Worm (Caenorhabditis elegans) whole organism, young adult: ENCODE measurements around the gene twk-21.

Source experiments
- B0035.1 ChIP-seq: sonication (generic microtip); optimal IDR thresholded peaks from 2 replicates; lab custom pipeline; 2016; ENCODE audit warnings: missing genetic modification characterization, mild to moderate bottlenecking, missing compliant biosample characterization, missing genotype, missing genetic modification reagents
- B0261.1 ChIP-seq: sonication (generic microtip); optimal IDR thresholded peaks from 2 replicates; lab custom pipeline; 2016; ENCODE audit warnings: mild to moderate bottlenecking, missing genetic modification characterization, moderate library complexity, missing compliant biosample characterization
- B0336.3 ChIP-seq: fragments of 200-800 bp; sonication (Bioruptor generic); IDR thresholded peaks from 2 replicates; pipeline ENCODE4 v1.3.6; 2022; ENCODE audit warnings: missing genetic modification characterization, missing compliant biosample characterization
- D2030.7 ChIP-seq: fragments of 200-800 bp; sonication (Bioruptor generic); IDR thresholded peaks from 2 replicates; pipeline ENCODE4 v1.3.6; 2022; ENCODE audit warnings: missing genetic modification reagents, missing genetic modification characterization, missing compliant biosample characterization
- F52B5.7 ChIP-seq: sonication (generic microtip); optimal IDR thresholded peaks from 2 replicates; lab custom pipeline; 2016; ENCODE audit warnings: mild to moderate bottlenecking, missing genetic modification characterization, missing compliant biosample characterization
- F57A8.1 ChIP-seq: fragments of 200-800 bp; sonication (Bioruptor generic); optimal IDR thresholded peaks from 2 replicates; lab custom pipeline; 2018; ENCODE audit warnings: mild to moderate bottlenecking, missing genetic modification characterization, moderate library complexity, missing compliant biosample characterization
- K11D2.4 ChIP-seq: fragments of 200-800 bp; sonication (Bioruptor generic); IDR thresholded peaks from 2 replicates; pipeline ENCODE4 v1.3.6; 2022; ENCODE audit warnings: missing genetic modification reagents, missing genetic modification characterization, missing compliant biosample characterization
- Y56A3A.18 ChIP-seq: fragments of 200-800 bp; sonication (Bioruptor generic); IDR thresholded peaks from 2 replicates; pipeline ENCODE4 v1.3.6; 2022; ENCODE audit warnings: missing genetic modification reagents, missing genetic modification characterization, missing compliant biosample characterization
- Y67H2A.10 ChIP-seq: fragments of 200-800 bp; sonication (Bioruptor generic); conservative IDR thresholded peaks from 2 replicates; pipeline ENCODE4 v1.3.6; 2022; ENCODE audit warnings: missing genetic modification reagents, missing genetic modification characterization, missing compliant biosample characterization
- Y95B8A.8 ChIP-seq: fragments of 200-800 bp; sonication (Bioruptor generic); IDR thresholded peaks from 2 replicates; pipeline ENCODE4 v1.3.6; 2022; ENCODE audit warnings: missing genetic modification reagents, missing genetic modification characterization, missing compliant biosample characterization
- aptf-3 ChIP-seq: fragments of 200-800 bp; sonication (Bioruptor generic); IDR thresholded peaks from 2 replicates; pipeline ENCODE4 v1.3.6; 2022; ENCODE audit warnings: missing genetic modification characterization, missing compliant biosample characterization
- attf-3 ChIP-seq: fragments of 200-800 bp; sonication (Bioruptor generic); conservative IDR thresholded peaks from 2 replicates; pipeline ENCODE4 v1.3.6; 2022; ENCODE audit warnings: missing genetic modification reagents, missing genetic modification characterization, missing compliant biosample characterization
- attf-6 ChIP-seq: fragments of 200-800 bp; sonication (Bioruptor generic); IDR thresholded peaks from 2 replicates; pipeline ENCODE4 v1.3.6; 2022; ENCODE audit warnings: missing genetic modification reagents, missing genetic modification characterization, missing compliant biosample characterization
- bed-2 ChIP-seq: fragments of 200-800 bp; sonication (Bioruptor generic); IDR thresholded peaks from 2 replicates; pipeline ENCODE4 v1.3.6; 2022; ENCODE audit warnings: missing genetic modification reagents, missing genetic modification characterization, missing compliant biosample characterization
- ceh-40 ChIP-seq: fragments of 200-800 bp; sonication (Bioruptor generic); IDR thresholded peaks from 2 replicates; pipeline ENCODE4 v1.3.6; 2022; ENCODE audit warnings: missing genetic modification characterization, missing compliant biosample characterization
- chd-7 ChIP-seq: sonication (generic microtip); optimal IDR thresholded peaks from 2 replicates; lab custom pipeline; 2016; ENCODE audit warnings: mild to moderate bottlenecking, missing genetic modification characterization, moderate library complexity, missing compliant biosample characterization
- die-1 ChIP-seq: sonication (generic microtip); optimal IDR thresholded peaks from 2 replicates; lab custom pipeline; 2016; ENCODE audit warnings: missing genotype, mild to moderate bottlenecking, missing genetic modification characterization, missing compliant biosample characterization
- dpff-1 ChIP-seq: sonication (generic microtip); optimal IDR thresholded peaks from 2 replicates; lab custom pipeline; 2017; ENCODE audit warnings: mild to moderate bottlenecking, missing genetic modification characterization, missing compliant biosample characterization
- dpl-1 ChIP-seq: fragments of 150-350 bp; optimal IDR thresholded peaks from 2 replicates; lab custom pipeline; 2014; ENCODE audit warnings: missing biosample characterization, missing genetic modification reagents, missing genetic modification characterization
- fkh-3 ChIP-seq: sonication (generic microtip); optimal IDR thresholded peaks from 2 replicates; lab custom pipeline; 2016; ENCODE audit warnings: mild to moderate bottlenecking, missing genetic modification characterization, missing compliant biosample characterization
- hlh-26 ChIP-seq: fragments of 200-800 bp; sonication (Bioruptor generic); conservative IDR thresholded peaks from 2 replicates; pipeline ENCODE4 v1.3.6; 2022; ENCODE audit warnings: missing genetic modification reagents, missing genetic modification characterization, missing compliant biosample characterization
- hmg-1.2 ChIP-seq: fragments of 200-800 bp; sonication (Bioruptor generic); IDR thresholded peaks from 2 replicates; pipeline ENCODE4 v1.3.6; 2022; ENCODE audit warnings: missing genetic modification reagents, missing genetic modification characterization, missing compliant biosample characterization
- hrde-1 ChIP-seq: sonication (generic microtip); optimal IDR thresholded peaks from 2 replicates; lab custom pipeline; 2016; ENCODE audit warnings: missing genetic modification characterization, mild to moderate bottlenecking, missing compliant biosample characterization, moderate library complexity, missing genotype, missing genetic modification reagents, borderline replicate concordance
- lag-1 ChIP-seq: fragments of 200-800 bp; sonication (Bioruptor generic); IDR thresholded peaks from 2 replicates; pipeline ENCODE4 v1.3.6; 2022; ENCODE audit warnings: missing genetic modification reagents, missing genetic modification characterization, missing compliant biosample characterization
- let-607 ChIP-seq, 2 experiments: fragments of 200-800 bp in 1 of 2; sonication (Bioruptor generic) in 1 of 2; sonication (generic microtip) in 1 of 2; optimal IDR thresholded peaks; 2 replicates each; lab custom pipeline; 2016 to 2018; ENCODE audit warnings: mild to moderate bottlenecking in 2 of 2, missing compliant biosample characterization in 2 of 2, missing genetic modification characterization in 2 of 2, moderate library complexity in 2 of 2, missing genotype in 1 of 2
- lin-26 ChIP-seq: fragments of 200-800 bp; sonication (Bioruptor generic); IDR thresholded peaks from 2 replicates; pipeline ENCODE4 v1.3.6; 2022; ENCODE audit warnings: missing genetic modification reagents, missing genetic modification characterization, missing compliant biosample characterization
- lin-40 ChIP-seq: sonication (generic microtip); optimal IDR thresholded peaks from 2 replicates; lab custom pipeline; 2016; ENCODE audit warnings: missing genetic modification characterization, mild to moderate bottlenecking, missing compliant biosample characterization, missing genotype, missing genetic modification reagents
- madf-10 ChIP-seq: sonication (generic microtip); optimal IDR thresholded peaks from 2 replicates; lab custom pipeline; 2016; ENCODE audit warnings: mild to moderate bottlenecking, missing genetic modification characterization, missing compliant biosample characterization
- mes-4 ChIP-seq: sonication (generic microtip); optimal IDR thresholded peaks from 2 replicates; lab custom pipeline; 2016; ENCODE audit warnings: missing genotype, missing genetic modification characterization, missing compliant biosample characterization
- mxl-1 ChIP-seq: sonication (generic microtip); optimal IDR thresholded peaks from 2 replicates; lab custom pipeline; 2016; ENCODE audit warnings: missing genetic modification characterization, missing compliant biosample characterization
- nfyb-1 ChIP-seq: fragments of 200-800 bp; sonication (Bioruptor generic); IDR thresholded peaks from 2 replicates; pipeline ENCODE4 v1.3.6; 2022; ENCODE audit warnings: missing genetic modification reagents, missing genetic modification characterization, missing compliant biosample characterization
- nhr-179 ChIP-seq: sonication (generic microtip); optimal IDR thresholded peaks from 2 replicates; lab custom pipeline; 2016; ENCODE audit warnings: mild to moderate bottlenecking, missing genetic modification characterization, missing compliant biosample characterization
- nhr-80 ChIP-seq: sonication (generic microtip); optimal IDR thresholded peaks from 2 replicates; lab custom pipeline; 2016; ENCODE audit warnings: missing genetic modification characterization, missing compliant biosample characterization
- nhr-90 ChIP-seq: sonication (generic microtip); optimal IDR thresholded peaks from 2 replicates; lab custom pipeline; 2016; ENCODE audit warnings: missing genotype, mild to moderate bottlenecking, missing genetic modification characterization, missing compliant biosample characterization
- pha-4 ChIP-seq: fragments of 150-350 bp; sonication (generic microtip); optimal IDR thresholded peaks from 2 replicates; lab custom pipeline; 2014; ENCODE audit warnings: missing biosample characterization, missing genetic modification reagents, missing genetic modification characterization
- rcor-1 ChIP-seq: fragments of 200-800 bp; sonication (Bioruptor generic); IDR thresholded peaks from 2 replicates; pipeline ENCODE4 v1.3.6; 2022; ENCODE audit warnings: missing genetic modification reagents, missing genetic modification characterization, missing compliant biosample characterization
- rpc-1 ChIP-seq, 2 experiments: fragments of 150-350 bp in 1 of 2; sonication (generic microtip) in 1 of 2; optimal IDR thresholded peaks; 2 replicates each; lab custom pipeline; 2014 to 2018; ENCODE audit warnings: missing biosample characterization in 1 of 2, missing genetic modification characterization in 1 of 2, missing genetic modification reagents in 1 of 2, missing genotype in 1 of 2
- snpc-1.1 ChIP-seq: sonication (generic microtip); optimal IDR thresholded peaks from 2 replicates; lab custom pipeline; 2017; ENCODE audit warnings: missing genetic modification characterization, mild to moderate bottlenecking, missing compliant biosample characterization, antibody characterized with exemption, moderate library complexity, missing genotype, missing genetic modification reagents; ENCODE audit not compliant: insufficient read depth
- snpc-3.4 ChIP-seq: sonication (generic microtip); optimal IDR thresholded peaks from 2 replicates; lab custom pipeline; 2017; ENCODE audit warnings: missing genetic modification characterization, mild to moderate bottlenecking, missing compliant biosample characterization, antibody characterized with exemption, moderate library complexity, missing genotype, missing genetic modification reagents
- snpc-4 ChIP-seq, 5 experiments: fragments of 150-350 bp in 1 of 5; sonication (generic microtip) in 4 of 5; optimal IDR thresholded peaks; 2 replicates each; lab custom pipeline; 2014 to 2018; ENCODE audit warnings: missing genetic modification characterization in 5 of 5, missing biosample characterization in 3 of 5, antibody characterized with exemption in 2 of 5, mild to moderate bottlenecking in 2 of 5, missing compliant biosample characterization in 2 of 5, missing genotype in 2 of 5, moderate library complexity in 2 of 5, missing genetic modification reagents in 1 of 5
- tbp1 ChIP-seq: fragments of 200-800 bp; sonication (Bioruptor generic); optimal IDR thresholded peaks from 2 replicates; lab custom pipeline; 2018; ENCODE audit warnings: mild to moderate bottlenecking, missing genetic modification characterization, missing compliant biosample characterization
- tlf-1 ChIP-seq: fragments of 200-800 bp; sonication (Bioruptor generic); optimal IDR thresholded peaks from 2 replicates; lab custom pipeline; 2018; ENCODE audit warnings: mild to moderate bottlenecking, missing genetic modification characterization, missing compliant biosample characterization
- unc-130 ChIP-seq: sonication (generic microtip); optimal IDR thresholded peaks from 2 replicates; lab custom pipeline; 2016; ENCODE audit warnings: missing genetic modification reagents, missing genetic modification characterization, missing compliant biosample characterization
- unc-62 ChIP-seq: fragments of 150-350 bp; optimal IDR thresholded peaks from 2 replicates; lab custom pipeline; 2014; ENCODE audit warnings: missing biosample characterization, missing genetic modification reagents, missing genetic modification characterization
- ztf-18 ChIP-seq: sonication (generic microtip); optimal IDR thresholded peaks from 2 replicates; lab custom pipeline; 2016; ENCODE audit warnings: missing genotype, mild to moderate bottlenecking, missing genetic modification characterization, missing compliant biosample characterization
- ztf-26 ChIP-seq: sonication (generic microtip); optimal IDR thresholded peaks from 2 replicates; lab custom pipeline; 2017; ENCODE audit warnings: missing genetic modification characterization, missing compliant biosample characterization

The twk-21 gene

ce11 chrX:16285151-16285550 lies 14.5 kb upstream of the twk-21 start (continued):
- TF ChIP-seq aptf-3 (GFP tag; lab: Robert Waterston, UW) (no peak), attf-6 (no peak), D2030.7 (GFP tag; lab: Robert Waterston, UW) (no peak; the same call in 1 of the 2 replicates), pha-4 (tag; lab: Kevin White, UChicago) (no peak), Y95B8A.8 (GFP tag; lab: Robert Waterston, UW) (no peak), ztf-18 (tag; lab: Kevin White, UChicago) (peak; percentile 1), mes-4 (tag; lab: Kevin White, UChicago) (peak; percentile 4), chd-7 (tag; lab: Kevin White, UChicago) (no peak), F52B5.7 (tag; lab: Kevin White, UChicago) (no peak), B0261.1 (peak; percentile 66), die-1 (tag; lab: Kevin White, UChicago) (peak; percentile 2), nhr-179 (no peak), lin-26 (GFP tag; lab: Robert Waterston, UW) (no peak), snpc-3.4 (tag; lab: Kevin White, UChicago) (peak; percentile 28), fkh-3 (tag; lab: Kevin White, UChicago) (no peak), dpff-1 (tag; lab: Kevin White, UChicago) (no peak), madf-10 (tag; lab: Kevin White, UChicago) (no peak), ceh-40 (GFP tag; lab: Robert Waterston, UW) (no peak), nfyb-1 (no peak), lag-1 (GFP tag; lab: Robert Waterston, UW) (no peak), tbp1 (GFP tag; lab: Kevin White, UChicago) (peak; percentile 84), hlh-26 (GFP tag; lab: Robert Waterston, UW) (no peak), B0336.3 (no peak), K11D2.4 (GFP tag; lab: Robert Waterston, UW) (no peak)

ce11 chrX:16289635-16290034 lies 10.1 kb upstream of the twk-21 start:
- TF ChIP-seq bed-2 (GFP tag; lab: Robert Waterston, UW) (no peak), hmg-1.2 (GFP tag; lab: Robert Waterston, UW) (peak; percentile 60; the same call in 1 of the 2 replicates), snpc-1.1 (tag; lab: Kevin White, UChicago) (peak; percentile 70), mxl-1 (tag; lab: Kevin White, UChicago) (no peak), snpc-4 (GFP tag; optimal IDR thresholded peaks at IDR 0.05; lab: Kevin White, UChicago) (peak; percentile 38), snpc-4 (tag; optimal IDR thresholded peaks at IDR 0.05; lab: Kevin White, UChicago) (peak; percentile 14 to 92 (median 66)), attf-3 (GFP tag; lab: Robert Waterston, UW) (no peak), F57A8.1 (GFP tag; lab: Kevin White, UChicago) (no peak), nhr-90 (tag; lab: Kevin White, UChicago) (no peak)

- TF ChIP-seq unc-62 (no peak), nhr-80 (tag; lab: Kevin White, UChicago) (peak; percentile 1), let-607 (tag; optimal IDR thresholded peaks at IDR 0.05; lab: Kevin White, UChicago) (no peak), fkh-3 (tag; lab: Kevin White, UChicago) (no peak), Y67H2A.10 (GFP tag; lab: Robert Waterston, UW) (no peak), dpl-1 (GFP tag; lab: Kevin White, UChicago) (no peak), lin-40 (tag; lab: Kevin White, UChicago) (peak; percentile 54), tlf-1 (GFP tag; lab: Kevin White, UChicago) (no peak), unc-130 (GFP tag; lab: Kevin White, UChicago) (no peak), rcor-1 (GFP tag; lab: Robert Waterston, UW) (no peak), rpc-1 (optimal IDR thresholded peaks at IDR 0.05; lab: Kevin White, UChicago) (no peak), rpc-1 (tag; optimal IDR thresholded peaks at IDR 0.05; lab: Kevin White, UChicago) (no peak), hrde-1 (tag; lab: Kevin White, UChicago) (no peak), B0035.1 (tag; lab: Kevin White, UChicago) (no peak), mes-4 (tag; lab: Kevin White, UChicago) (no peak), hlh-26 (GFP tag; lab: Robert Waterston, UW) (no peak), nhr-179 (no peak), Y56A3A.18 (GFP tag; lab: Robert Waterston, UW) (no peak), pha-4 (tag; lab: Kevin White, UChicago) (no peak), ztf-26 (tag; lab: Kevin White, UChicago) (peak; percentile 22)
Observed at ce11 chrX:16290536-16290935, 9.2 kb upstream of the twk-21 start.
